Fruit fly (Drosophila melanogaster) S2 (cell line): ENCODE results near the gene CG13623.
A peak's percentile ranks its signal among the peaks of the same experiment; 100 is the strongest.

Experiments
- CG8478 ChIP-seq: fragments of >200 bp; optimal IDR thresholded peaks from 2 replicates; lab custom pipeline; 2018
- CTCF ChIP-seq, 2 experiments: fragments of >200 bp; optimal IDR thresholded peaks; 2 replicates each; lab custom pipeline; 2018

CG13623 gene

dm6 chr3R:24564799-24565344 lies 34.5 kb upstream of the CG13623 start:
- TF ChIP-seq CG8478 (lab: Kevin White, UChicago) (no peak), CTCF (optimal IDR thresholded peaks at IDR 0.05; lab: Kevin White, UChicago) (no peak)

- no peak for TF ChIP-seq CG8478 (lab: Kevin White, UChicago)
- TF ChIP-seq CTCF (optimal IDR thresholded peaks at IDR 0.05; lab: Kevin White, UChicago), result no peak
Measured at dm6 chr3R:24564191-24564798, 33.9 kb upstream of the CG13623 start.

dm6 chr3R:24563039-24563825 lies 32.9 kb upstream of the CG13623 start:
- no peak for TF ChIP-seq CG8478 (lab: Kevin White, UChicago)
- TF ChIP-seq CTCF (optimal IDR thresholded peaks at IDR 0.05; lab: Kevin White, UChicago), result no peak

dm6 chr3R:24562323-24563025 lies 32.1 kb upstream of the CG13623 start:
- TF ChIP-seq CG8478 (lab: Kevin White, UChicago), result no peak

dm6 chr3R:24557020-24557465 lies 26.7 kb upstream of the CG13623 start:
- TF ChIP-seq CTCF (optimal IDR thresholded peaks at IDR 0.05; lab: Kevin White, UChicago), result peak; percentile 90 to 98
- TF ChIP-seq CG8478 (lab: Kevin White, UChicago), result no peak

- no peak for TF ChIP-seq CTCF (optimal IDR thresholded peaks at IDR 0.05; lab: Kevin White, UChicago)
Measured at dm6 chr3R:24556554-24556953, 26.2 kb upstream of the CG13623 start.

dm6 chr3R:24555932-24556331 lies 25.6 kb upstream of the CG13623 start:
- TF ChIP-seq CTCF (optimal IDR thresholded peaks at IDR 0.05; lab: Kevin White, UChicago) (no peak), CG8478 (lab: Kevin White, UChicago) (no peak)

dm6 chr3R:24555150-24555549 lies 24.8 kb upstream of the CG13623 start:
- TF ChIP-seq CG8478 (lab: Kevin White, UChicago) (no peak), CTCF (optimal IDR thresholded peaks at IDR 0.05; lab: Kevin White, UChicago) (no peak)

- TF ChIP-seq CG8478 (lab: Kevin White, UChicago), result no peak
- no peak for TF ChIP-seq CTCF (optimal IDR thresholded peaks at IDR 0.05; lab: Kevin White, UChicago)
Measured at dm6 chr3R:24550802-24551391, 20.5 kb upstream of the CG13623 start.

dm6 chr3R:24549834-24550233 lies 19.5 kb upstream of the CG13623 start:
- TF ChIP-seq CTCF (optimal IDR thresholded peaks at IDR 0.05; lab: Kevin White, UChicago) (no peak), CG8478 (lab: Kevin White, UChicago) (no peak)

dm6 chr3R:24548832-24549231 lies 18.5 kb upstream of the CG13623 start:
- TF ChIP-seq CTCF (optimal IDR thresholded peaks at IDR 0.05; lab: Kevin White, UChicago) (no peak), CG8478 (lab: Kevin White, UChicago) (no peak)

- TF ChIP-seq CTCF (optimal IDR thresholded peaks at IDR 0.05; lab: Kevin White, UChicago), result no peak
- no peak for TF ChIP-seq CG8478 (lab: Kevin White, UChicago)
Measured at dm6 chr3R:24548216-24548615, 17.9 kb upstream of the CG13623 start.

- TF ChIP-seq CTCF (optimal IDR thresholded peaks at IDR 0.05; lab: Kevin White, UChicago), result no peak
- no peak for TF ChIP-seq CG8478 (lab: Kevin White, UChicago)
Measured at dm6 chr3R:24544388-24544787, 14.0 kb upstream of the CG13623 start, which contains the start of gene Esyt2. Gene Esyt2, plus strand, starts transcription at chr3R:24544719.

- TF ChIP-seq CG8478 (lab: Kevin White, UChicago) (no peak), CTCF (optimal IDR thresholded peaks at IDR 0.05; lab: Kevin White, UChicago) (no peak)
Measured at dm6 chr3R:24543676-24544277, 13.4 kb upstream of the CG13623 start, which contains the start of gene Cftr. Gene Cftr, minus strand, starts transcription at chr3R:24543914.
